Worm (Caenorhabditis elegans): ENCODE results near the gene Y25C1A.2.

ce11 chrII:3126341-3126740 is 13.9 kb downstream of the Y25C1A.2 start, which contains the start of gene ins-19:
- TF ChIP-seq dao-5 (tag; optimal IDR thresholded peaks at IDR 0.05), result no peak
- TF ChIP-seq W03F9.2 (tag; optimal IDR thresholded peaks at IDR 0.05), result no peak
- no peak for TF ChIP-seq him-1 (tag; optimal IDR thresholded peaks at IDR 0.05)
